Worm (Caenorhabditis elegans) whole organism, young adult: ENCODE measurements around the gene twk-31.

Source experiments
- B0035.1 ChIP-seq: sonication (generic microtip); optimal IDR thresholded peaks from 2 replicates; lab custom pipeline; 2016; ENCODE audit warnings: missing genetic modification characterization, mild to moderate bottlenecking, missing compliant biosample characterization, missing genotype, missing genetic modification reagents
- B0261.1 ChIP-seq: sonication (generic microtip); optimal IDR thresholded peaks from 2 replicates; lab custom pipeline; 2016; ENCODE audit warnings: mild to moderate bottlenecking, missing genetic modification characterization, moderate library complexity, missing compliant biosample characterization
- B0336.3 ChIP-seq: fragments of 200-800 bp; sonication (Bioruptor generic); IDR thresholded peaks from 2 replicates; pipeline ENCODE4 v1.3.6; 2022; ENCODE audit warnings: missing genetic modification characterization, missing compliant biosample characterization
- C17E4.6 ChIP-seq: fragments of 200-800 bp; sonication (Bioruptor generic); IDR thresholded peaks from 2 replicates; pipeline ENCODE4 v1.3.6; 2022; ENCODE audit warnings: missing genetic modification reagents, missing genetic modification characterization, missing compliant biosample characterization
- F37B4.10 ChIP-seq: fragments of 200-800 bp; sonication (Bioruptor generic); IDR thresholded peaks from 2 replicates; pipeline ENCODE4 v1.3.6; 2022; ENCODE audit warnings: missing genetic modification characterization, missing compliant biosample characterization
- F39B2.1 ChIP-seq: fragments of 200-800 bp; sonication (Bioruptor generic); IDR thresholded peaks from 2 replicates; pipeline ENCODE4 v1.3.6; 2022; ENCODE audit warnings: missing genetic modification reagents, missing genetic modification characterization, missing compliant biosample characterization
- F49E8.2 ChIP-seq: sonication (generic microtip); optimal IDR thresholded peaks from 3 replicates; lab custom pipeline; 2017; ENCODE audit warnings: missing genetic modification characterization, mild to moderate bottlenecking, missing compliant biosample characterization, antibody characterized with exemption, moderate library complexity; ENCODE audit not compliant: insufficient read depth
- F57A8.1 ChIP-seq: fragments of 200-800 bp; sonication (Bioruptor generic); optimal IDR thresholded peaks from 2 replicates; lab custom pipeline; 2018; ENCODE audit warnings: mild to moderate bottlenecking, missing genetic modification characterization, moderate library complexity, missing compliant biosample characterization
- K12H6.12 ChIP-seq: fragments of 200-800 bp; sonication (Bioruptor generic); optimal IDR thresholded peaks from 2 replicates; lab custom pipeline; 2018; ENCODE audit warnings: mild to moderate bottlenecking, missing genetic modification characterization, missing compliant biosample characterization
- Y53F4B.3 ChIP-seq: fragments of 200-800 bp; sonication (Bioruptor generic); IDR thresholded peaks from 2 replicates; pipeline ENCODE4 v1.3.6; 2022; ENCODE audit warnings: missing genetic modification reagents, missing genetic modification characterization, missing compliant biosample characterization
- Y67H2A.10 ChIP-seq: fragments of 200-800 bp; sonication (Bioruptor generic); conservative IDR thresholded peaks from 2 replicates; pipeline ENCODE4 v1.3.6; 2022; ENCODE audit warnings: missing genetic modification reagents, missing genetic modification characterization, missing compliant biosample characterization
- Y95B8A.8 ChIP-seq: fragments of 200-800 bp; sonication (Bioruptor generic); IDR thresholded peaks from 2 replicates; pipeline ENCODE4 v1.3.6; 2022; ENCODE audit warnings: missing genetic modification reagents, missing genetic modification characterization, missing compliant biosample characterization
- ZK185.1 ChIP-seq: sonication (generic microtip); optimal IDR thresholded peaks from 2 replicates; lab custom pipeline; 2016; ENCODE audit warnings: mild to moderate bottlenecking, missing genetic modification characterization, missing compliant biosample characterization; ENCODE audit not compliant: poor library complexity, severe bottlenecking
- ama-1 ChIP-seq, 3 experiments: fragments of 150-350 bp in 1 of 3; sonication (generic microtip) in 2 of 3; optimal IDR thresholded peaks; 2 replicates each; lab custom pipeline; 2014 to 2018; ENCODE audit warnings: missing biosample characterization in 2 of 3, missing genetic modification characterization in 2 of 3, missing genetic modification reagents in 2 of 3
- aptf-3 ChIP-seq: fragments of 200-800 bp; sonication (Bioruptor generic); IDR thresholded peaks from 2 replicates; pipeline ENCODE4 v1.3.6; 2022; ENCODE audit warnings: missing genetic modification characterization, missing compliant biosample characterization
- cebp-1 ChIP-seq, 2 experiments: fragments of 200-800 bp in 1 of 2; sonication (Bioruptor generic) in 1 of 2; sonication (generic microtip) in 1 of 2; IDR thresholded peaks in 1 of 2; optimal IDR thresholded peaks in 1 of 2; 2 replicates each; pipeline versions ENCODE4 v1.3.6 to Lab custom; 2017 to 2022; ENCODE audit warnings: missing compliant biosample characterization in 2 of 2, missing genetic modification characterization in 2 of 2, mild to moderate bottlenecking in 1 of 2, missing genetic modification reagents in 1 of 2, moderate library complexity in 1 of 2
- ceh-100 ChIP-seq: fragments of 200-800 bp; sonication (Bioruptor generic); IDR thresholded peaks from 2 replicates; pipeline ENCODE4 v1.3.6; 2022; ENCODE audit warnings: missing genetic modification reagents, missing genetic modification characterization, missing compliant biosample characterization
- egl-18 ChIP-seq: fragments of 200-800 bp; sonication (Bioruptor generic); IDR thresholded peaks from 2 replicates; pipeline ENCODE4 v1.3.6; 2022; ENCODE audit warnings: missing genetic modification reagents, missing genetic modification characterization, missing compliant biosample characterization
- egrh-3 ChIP-seq: fragments of 200-800 bp; sonication (Bioruptor generic); IDR thresholded peaks from 2 replicates; pipeline ENCODE4 v1.3.6; 2022; ENCODE audit warnings: missing genetic modification reagents, missing genetic modification characterization, missing compliant biosample characterization
- ets-4 ChIP-seq: fragments of 200-800 bp; sonication (Bioruptor generic); optimal IDR thresholded peaks from 2 replicates; lab custom pipeline; 2018; ENCODE audit warnings: mild to moderate bottlenecking, missing genetic modification characterization, missing compliant biosample characterization
- him-1 ChIP-seq: sonication (generic microtip); optimal IDR thresholded peaks from 2 replicates; lab custom pipeline; 2016; ENCODE audit warnings: missing genotype, missing genetic modification reagents, missing genetic modification characterization, missing compliant biosample characterization
- let-526 ChIP-seq: fragments of 200-800 bp; sonication (Bioruptor generic); IDR thresholded peaks from 2 replicates; pipeline ENCODE4 v1.3.6; 2022; ENCODE audit warnings: missing genetic modification reagents, missing genetic modification characterization, missing compliant biosample characterization
- let-607 ChIP-seq, 2 experiments: fragments of 200-800 bp in 1 of 2; sonication (Bioruptor generic) in 1 of 2; sonication (generic microtip) in 1 of 2; optimal IDR thresholded peaks; 2 replicates each; lab custom pipeline; 2016 to 2018; ENCODE audit warnings: mild to moderate bottlenecking in 2 of 2, missing compliant biosample characterization in 2 of 2, missing genetic modification characterization in 2 of 2, moderate library complexity in 2 of 2, missing genotype in 1 of 2
- lin-35 ChIP-seq, 3 experiments: fragments of 150-350 bp in 2 of 3; sonication (generic microtip) in 1 of 3; optimal IDR thresholded peaks; 2 replicates each; lab custom pipeline; 2014 to 2018; ENCODE audit warnings: missing biosample characterization in 3 of 3, missing genetic modification characterization in 3 of 3, missing genetic modification reagents in 3 of 3
- lin-40 ChIP-seq: sonication (generic microtip); optimal IDR thresholded peaks from 2 replicates; lab custom pipeline; 2016; ENCODE audit warnings: missing genetic modification characterization, mild to moderate bottlenecking, missing compliant biosample characterization, missing genotype, missing genetic modification reagents
- nfya-2 ChIP-seq: fragments of 200-800 bp; sonication (Bioruptor generic); IDR thresholded peaks from 2 replicates; pipeline ENCODE4 v1.3.6; 2022; ENCODE audit warnings: missing genetic modification reagents, missing genetic modification characterization, missing compliant biosample characterization
- nfyb-1 ChIP-seq: fragments of 200-800 bp; sonication (Bioruptor generic); IDR thresholded peaks from 2 replicates; pipeline ENCODE4 v1.3.6; 2022; ENCODE audit warnings: missing genetic modification reagents, missing genetic modification characterization, missing compliant biosample characterization
- nhr-90 ChIP-seq: sonication (generic microtip); optimal IDR thresholded peaks from 2 replicates; lab custom pipeline; 2016; ENCODE audit warnings: missing genotype, mild to moderate bottlenecking, missing genetic modification characterization, missing compliant biosample characterization
- snpc-3.4 ChIP-seq: sonication (generic microtip); optimal IDR thresholded peaks from 2 replicates; lab custom pipeline; 2017; ENCODE audit warnings: missing genetic modification characterization, mild to moderate bottlenecking, missing compliant biosample characterization, antibody characterized with exemption, moderate library complexity, missing genotype, missing genetic modification reagents
- tbx-9 ChIP-seq: sonication (generic microtip); optimal IDR thresholded peaks from 2 replicates; lab custom pipeline; 2016; ENCODE audit warnings: borderline replicate concordance, missing genetic modification characterization, inconsistent platforms, missing compliant biosample characterization
- zfh-2 ChIP-seq: fragments of 200-800 bp; sonication (Bioruptor generic); conservative IDR thresholded peaks from 2 replicates; pipeline ENCODE4 v1.3.6; 2022; ENCODE audit warnings: missing genetic modification reagents, missing genetic modification characterization, missing compliant biosample characterization
- zim-3 ChIP-seq: sonication (generic microtip); optimal IDR thresholded peaks from 2 replicates; lab custom pipeline; 2017; ENCODE audit warnings: mild to moderate bottlenecking, missing genetic modification characterization, moderate library complexity, missing compliant biosample characterization
- ztf-18 ChIP-seq: sonication (generic microtip); optimal IDR thresholded peaks from 2 replicates; lab custom pipeline; 2016; ENCODE audit warnings: missing genotype, mild to moderate bottlenecking, missing genetic modification characterization, missing compliant biosample characterization
- ztf-6 ChIP-seq: fragments of 200-800 bp; sonication (Bioruptor generic); IDR thresholded peaks from 2 replicates; pipeline ENCODE4 v1.3.6; 2022; ENCODE audit warnings: missing genetic modification reagents, missing genetic modification characterization, missing compliant biosample characterization

twk-31 gene

ce11 chrIII:11371236-11371635 is 39.2 kb upstream of the twk-31 start (continued):
- TF ChIP-seq F39B2.1 (GFP tag; lab: Robert Waterston, UW) (no peak), lin-35 (GFP tag; optimal IDR thresholded peaks at IDR 0.05; lab: Kevin White, UChicago) (peak in 1 of 3 experiments; percentile 38), F49E8.2 (tag; lab: Kevin White, UChicago) (no peak), ceh-100 (GFP tag; lab: Robert Waterston, UW) (peak; percentile 71), nfyb-1 (GFP tag; lab: Robert Waterston, UW) (peak; percentile 90), C17E4.6 (GFP tag; lab: Robert Waterston, UW) (no peak), zim-3 (peak; percentile 67), Y67H2A.10 (GFP tag; lab: Robert Waterston, UW) (no peak), zfh-2 (GFP tag; lab: Robert Waterston, UW) (peak; percentile 58), tbx-9 (tag; lab: Kevin White, UChicago) (no peak), lin-40 (tag; lab: Kevin White, UChicago) (peak; percentile 58), nhr-90 (peak; percentile 83), B0336.3 (GFP tag; lab: Robert Waterston, UW) (peak; percentile 71; the same call in 1 of the 2 replicates), K12H6.12 (tag; lab: Kevin White, UChicago) (no peak), snpc-3.4 (tag; lab: Kevin White, UChicago) (peak; percentile 13), ets-4 (GFP tag; lab: Kevin White, UChicago) (no peak), ZK185.1 (no peak), F37B4.10 (GFP tag; lab: Robert Waterston, UW) (no peak), nfya-2 (GFP tag; lab: Robert Waterston, UW) (no peak), Y95B8A.8 (GFP tag; lab: Robert Waterston, UW) (no peak), him-1 (peak; percentile 77), egrh-3 (GFP tag; lab: Robert Waterston, UW) (no peak), let-607 (tag; optimal IDR thresholded peaks at IDR 0.05; lab: Kevin White, UChicago) (peak; percentile 32 to 46), B0035.1 (tag; lab: Kevin White, UChicago) (peak; percentile 44), let-526 (0 out of 2 replicates have a peak, but pooled peaks have one; percentile 40), egl-18 (GFP tag; lab: Robert Waterston, UW) (0 out of 2 replicates have a peak, but pooled peaks have one; percentile 45), ztf-6 (GFP tag; lab: Robert Waterston, UW) (no peak), Y53F4B.3 (GFP tag; lab: Robert Waterston, UW) (0 out of 2 replicates have a peak, but pooled peaks have one; percentile 26), ama-1 (optimal IDR thresholded peaks at IDR 0.05; lab: Kevin White, UChicago) (no peak), ama-1 (GFP tag; optimal IDR thresholded peaks at IDR 0.05; lab: Kevin White, UChicago) (peak; percentile 49 to 74)

- TF ChIP-seq F57A8.1 (GFP tag; lab: Kevin White, UChicago), result no peak
- no peak for TF ChIP-seq cebp-1 (GFP tag; IDR thresholded peaks at IDR 0.05; lab: Robert Waterston, UW)
- TF ChIP-seq cebp-1 (tag; optimal IDR thresholded peaks at IDR 0.05; lab: Kevin White, UChicago), result peak; percentile 58
- peak; percentile 45 for TF ChIP-seq B0261.1 (tag; lab: Kevin White, UChicago)
- TF ChIP-seq egl-18 (GFP tag; lab: Robert Waterston, UW), result no peak
- TF ChIP-seq aptf-3 (GFP tag; lab: Robert Waterston, UW), result no peak
- TF ChIP-seq lin-40 (tag; lab: Kevin White, UChicago), result no peak
- no peak for TF ChIP-seq ztf-18 (tag; lab: Kevin White, UChicago)
- TF ChIP-seq nfyb-1 (GFP tag; lab: Robert Waterston, UW), result no peak
Measured at ce11 chrIII:11371688-11372087, 38.8 kb upstream of the twk-31 start, which contains the start of gene tba-7. Gene tba-7, minus strand, starts transcription at chrIII:11371788.
